Worm (Caenorhabditis elegans): Measurements from ENCODE around the gene Y64G10A.7.

ce11 chrIV:14295262-14295661 is 3.6 kb downstream of the Y64G10A.7 start:
- TF ChIP-seq pha-4 (tag; optimal IDR thresholded peaks at IDR 0.05) (no peak), elt-3 (tag; optimal IDR thresholded peaks at IDR 0.05) (no peak), ztf-11 (tag; optimal IDR thresholded peaks at IDR 0.05) (no peak), unc-62 (GFP tag; optimal IDR thresholded peaks at IDR 0.05) (no peak), snpc-4 (tag; optimal IDR thresholded peaks at IDR 0.05) (no peak), lin-13 (tag; optimal IDR thresholded peaks at IDR 0.05) (no peak), lsy-2 (tag; optimal IDR thresholded peaks at IDR 0.05) (no peak), nhr-237 (tag; optimal IDR thresholded peaks at IDR 0.05) (no peak), sptf-1 (tag; optimal IDR thresholded peaks at IDR 0.05) (no peak), nhr-76 (tag; optimal IDR thresholded peaks at IDR 0.05) (no peak), nhr-28 (tag; optimal IDR thresholded peaks at IDR 0.05) (no peak), nhr-2 (tag; optimal IDR thresholded peaks at IDR 0.05) (no peak)
